Worm (Caenorhabditis elegans) whole organism, mixed stage, embryonic: ENCODE results near the gene ttx-1.

Experiments
- M03D4.4 ChIP-seq: sonication (generic microtip); optimal IDR thresholded peaks from 2 replicates; lab custom pipeline; 2017; ENCODE audit warnings: mild to moderate bottlenecking, missing genetic modification characterization, missing compliant biosample characterization
- bed-3 ChIP-seq: fragments of 200-800 bp; sonication (Bioruptor generic); optimal IDR thresholded peaks from 3 replicates; lab custom pipeline; 2018; ENCODE audit warnings: mild to moderate bottlenecking, missing genetic modification characterization, moderate library complexity, missing compliant biosample characterization
- blmp-1 ChIP-seq: fragments of 150-350 bp; optimal IDR thresholded peaks from 2 replicates; lab custom pipeline; 2014; ENCODE audit warnings: missing biosample characterization, missing genetic modification characterization
- ceh-39 ChIP-seq: fragments of 150-350 bp; optimal IDR thresholded peaks from 2 replicates; lab custom pipeline; 2014; ENCODE audit warnings: missing biosample characterization, missing genetic modification characterization
- ceh-43 ChIP-seq: fragments of 200-800 bp; sonication (Bioruptor generic); optimal IDR thresholded peaks from 2 replicates; lab custom pipeline; 2018; ENCODE audit warnings: mild to moderate bottlenecking, missing genetic modification characterization, moderate library complexity, missing compliant biosample characterization
- ceh-83 ChIP-seq: fragments of 200-800 bp; sonication (Bioruptor generic); optimal IDR thresholded peaks from 2 replicates; lab custom pipeline; 2018; ENCODE audit warnings: mild to moderate bottlenecking, missing genetic modification characterization, missing compliant biosample characterization
- ces-1 ChIP-seq: fragments of 150-350 bp; optimal IDR thresholded peaks from 2 replicates; lab custom pipeline; 2014; ENCODE audit warnings: missing biosample characterization, missing genetic modification reagents, missing genetic modification characterization
- cnd-1 ChIP-seq: fragments of 200-800 bp; sonication (Bioruptor generic); optimal IDR thresholded peaks from 2 replicates; lab custom pipeline; 2018; ENCODE audit warnings: mild to moderate bottlenecking, missing genetic modification characterization, missing compliant biosample characterization
- drap-1 ChIP-seq: fragments of 200-800 bp; sonication (Bioruptor generic); optimal IDR thresholded peaks from 3 replicates; lab custom pipeline; 2018; ENCODE audit warnings: mild to moderate bottlenecking, missing genetic modification characterization, missing compliant biosample characterization
- elt-1 ChIP-seq: sonication (generic microtip); optimal IDR thresholded peaks from 2 replicates; lab custom pipeline; 2017; ENCODE audit warnings: missing genetic modification characterization, mild to moderate bottlenecking, missing compliant biosample characterization, antibody characterized with exemption, moderate library complexity, borderline replicate concordance; ENCODE audit not compliant: insufficient read depth
- elt-3 ChIP-seq: fragments of 150-350 bp; optimal IDR thresholded peaks from 2 replicates; lab custom pipeline; 2014; ENCODE audit warnings: missing biosample characterization, missing genetic modification characterization
- flh-1 ChIP-seq: fragments of 200-800 bp; sonication (Bioruptor generic); optimal IDR thresholded peaks from 2 replicates; lab custom pipeline; 2018; ENCODE audit warnings: mild to moderate bottlenecking, missing genetic modification characterization, moderate library complexity, missing compliant biosample characterization
- ham-2 ChIP-seq: fragments of 200-800 bp; sonication (Bioruptor generic); optimal IDR thresholded peaks from 2 replicates; lab custom pipeline; 2018; ENCODE audit warnings: mild to moderate bottlenecking, missing genetic modification characterization, missing compliant biosample characterization
- hlh-1 ChIP-seq: fragments of 150-350 bp; optimal IDR thresholded peaks from 2 replicates; lab custom pipeline; 2014; ENCODE audit warnings: missing biosample characterization, missing genetic modification reagents, missing genetic modification characterization
- lin-13 ChIP-seq: fragments of 150-350 bp; optimal IDR thresholded peaks from 2 replicates; lab custom pipeline; 2014; ENCODE audit warnings: missing biosample characterization, missing genetic modification characterization
- lin-32 ChIP-seq: fragments of 200-800 bp; sonication (Bioruptor generic); optimal IDR thresholded peaks from 2 replicates; lab custom pipeline; 2018; ENCODE audit warnings: mild to moderate bottlenecking, missing genetic modification characterization, missing compliant biosample characterization
- lsy-2 ChIP-seq: fragments of 150-350 bp; optimal IDR thresholded peaks from 2 replicates; lab custom pipeline; 2014; ENCODE audit warnings: missing biosample characterization, missing genetic modification characterization
- mab-5 ChIP-seq: fragments of 150-350 bp; optimal IDR thresholded peaks from 2 replicates; lab custom pipeline; 2014; ENCODE audit warnings: missing biosample characterization, missing genetic modification characterization
- mep-1 ChIP-seq: fragments of 150-350 bp; optimal IDR thresholded peaks from 2 replicates; lab custom pipeline; 2017; ENCODE audit warnings: missing biosample characterization, missing genetic modification reagents, missing genetic modification characterization, inconsistent platforms
- mls-2 ChIP-seq: sonication (generic microtip); optimal IDR thresholded peaks from 2 replicates; lab custom pipeline; 2016; ENCODE audit warnings: mild to moderate bottlenecking, missing genetic modification characterization, moderate library complexity, missing compliant biosample characterization
- nhr-12 ChIP-seq: fragments of 150-350 bp; optimal IDR thresholded peaks from 2 replicates; lab custom pipeline; 2014; ENCODE audit warnings: missing biosample characterization, missing genetic modification characterization
- nhr-2 ChIP-seq: fragments of 150-350 bp; optimal IDR thresholded peaks from 2 replicates; lab custom pipeline; 2014; ENCODE audit warnings: missing biosample characterization, missing genetic modification characterization
- nhr-237 ChIP-seq: fragments of 150-350 bp; optimal IDR thresholded peaks from 2 replicates; lab custom pipeline; 2014; ENCODE audit warnings: missing biosample characterization, missing genetic modification characterization
- nhr-28 ChIP-seq: fragments of 150-350 bp; optimal IDR thresholded peaks from 2 replicates; lab custom pipeline; 2014; ENCODE audit warnings: missing biosample characterization, missing genetic modification characterization
- nhr-76 ChIP-seq: sonication (generic microtip); optimal IDR thresholded peaks from 2 replicates; lab custom pipeline; 2017; ENCODE audit warnings: missing biosample characterization, missing genetic modification characterization
- pha-4 ChIP-seq: fragments of 150-350 bp; optimal IDR thresholded peaks from 2 replicates; lab custom pipeline; 2018; ENCODE audit warnings: missing biosample characterization, missing genetic modification reagents, missing genetic modification characterization
- sem-2 ChIP-seq: fragments of 200-800 bp; sonication (Bioruptor generic); optimal IDR thresholded peaks from 2 replicates; lab custom pipeline; 2018; ENCODE audit warnings: mild to moderate bottlenecking, missing genetic modification characterization, missing compliant biosample characterization
- snpc-4 ChIP-seq: fragments of 150-350 bp; optimal IDR thresholded peaks from 2 replicates; lab custom pipeline; 2014; ENCODE audit warnings: missing biosample characterization, missing genetic modification characterization
- sptf-1 ChIP-seq: sonication (generic microtip); optimal IDR thresholded peaks from 2 replicates; lab custom pipeline; 2017; ENCODE audit warnings: mild to moderate bottlenecking, missing genetic modification characterization, moderate library complexity, missing compliant biosample characterization
- tbx-8 ChIP-seq: fragments of 200-800 bp; sonication (Bioruptor generic); optimal IDR thresholded peaks from 2 replicates; lab custom pipeline; 2018; ENCODE audit warnings: mild to moderate bottlenecking, missing genetic modification characterization, moderate library complexity, missing compliant biosample characterization
- unc-120 ChIP-seq: sonication (generic microtip); optimal IDR thresholded peaks from 2 replicates; lab custom pipeline; 2017; ENCODE audit warnings: missing genetic modification characterization, missing compliant biosample characterization; ENCODE audit not compliant: poor library complexity, severe bottlenecking
- unc-39 ChIP-seq: fragments of 150-350 bp; optimal IDR thresholded peaks from 2 replicates; lab custom pipeline; 2014; ENCODE audit warnings: missing biosample characterization, missing genetic modification characterization
- unc-62 ChIP-seq: fragments of 150-350 bp; optimal IDR thresholded peaks from 2 replicates; lab custom pipeline; 2014; ENCODE audit warnings: missing biosample characterization, missing genetic modification reagents, missing genetic modification characterization
- zip-8 ChIP-seq: fragments of 150-350 bp; optimal IDR thresholded peaks from 2 replicates; lab custom pipeline; 2014; ENCODE audit warnings: missing biosample characterization, missing genetic modification characterization
- ztf-11 ChIP-seq: fragments of 150-350 bp; optimal IDR thresholded peaks from 2 replicates; lab custom pipeline; 2014; ENCODE audit warnings: missing biosample characterization, missing genetic modification characterization

ttx-1 gene

ce11 chrV:20011654-20012053 is 52.3 kb downstream of the ttx-1 start, which contains the start of gene Y60A3A.21:
Gene Y60A3A.21, plus strand, starts transcription at chrV:20011954.
- no peak for TF ChIP-seq mab-5 (tag; lab: Kevin White, UChicago)
- no peak for TF ChIP-seq lin-13 (tag; lab: Kevin White, UChicago)
- no peak for TF ChIP-seq sem-2 (GFP tag; lab: Kevin White, UChicago)
- TF ChIP-seq elt-3 (tag; lab: Kevin White, UChicago) = no peak
- TF ChIP-seq mep-1 (tag; lab: Kevin White, UChicago) = no peak
- no peak for TF ChIP-seq nhr-28 (tag; lab: Kevin White, UChicago)
- TF ChIP-seq nhr-237 (tag; lab: Kevin White, UChicago) = no peak

ce11 chrV:20011199-20011598 is 52.8 kb downstream of the ttx-1 start:
- peak; percentile 44 for TF ChIP-seq zip-8 (tag; lab: Kevin White, UChicago)
- TF ChIP-seq tbx-8 (GFP tag; lab: Kevin White, UChicago) = no peak
- TF ChIP-seq ceh-39 (tag; lab: Kevin White, UChicago) = no peak
- no peak for TF ChIP-seq sem-2 (GFP tag; lab: Kevin White, UChicago)
- TF ChIP-seq bed-3 (GFP tag; lab: Kevin White, UChicago) = no peak
- TF ChIP-seq unc-39 (tag; lab: Kevin White, UChicago) = no peak
- no peak for TF ChIP-seq elt-1 (tag; lab: Kevin White, UChicago)

- TF ChIP-seq ceh-83 (GFP tag; lab: Kevin White, UChicago) = no peak
- no peak for TF ChIP-seq ham-2
- no peak for TF ChIP-seq ceh-39 (tag; lab: Kevin White, UChicago)
- no peak for TF ChIP-seq flh-1 (GFP tag; lab: Kevin White, UChicago)
- TF ChIP-seq lsy-2 (tag; lab: Kevin White, UChicago) = no peak
- no peak for TF ChIP-seq mls-2 (tag; lab: Kevin White, UChicago)
- TF ChIP-seq nhr-76 (tag; lab: Kevin White, UChicago) = no peak
Measured at ce11 chrV:20007470-20007869, 56.5 kb downstream of the ttx-1 start, which contains the start of gene Y60A3A.23. Gene Y60A3A.23, plus strand, starts transcription at chrV:20007770.

ce11 chrV:20005724-20006132 is 58.2 kb downstream of the ttx-1 start:
- TF ChIP-seq lin-32 (GFP tag; lab: Kevin White, UChicago) (peak; percentile 11), M03D4.4 (no peak), blmp-1 (tag; lab: Kevin White, UChicago) (no peak), elt-3 (tag; lab: Kevin White, UChicago) (no peak), ces-1 (GFP tag; lab: Kevin White, UChicago) (peak; percentile 57), nhr-12 (tag; lab: Kevin White, UChicago) (no peak), nhr-76 (tag; lab: Kevin White, UChicago) (no peak), ham-2 (peak; percentile 92), snpc-4 (tag; lab: Kevin White, UChicago) (no peak), unc-120 (tag; lab: Kevin White, UChicago) (peak; percentile 83), hlh-1 (tag; lab: Kevin White, UChicago) (peak; percentile 84), sem-2 (GFP tag; lab: Kevin White, UChicago) (no peak), pha-4 (tag; lab: Kevin White, UChicago) (peak; percentile 62), sptf-1 (tag; lab: Kevin White, UChicago) (no peak), elt-1 (tag; lab: Kevin White, UChicago) (no peak), cnd-1 (tag; lab: Kevin White, UChicago) (peak; percentile 0), unc-62 (peak; percentile 44), lsy-2 (tag; lab: Kevin White, UChicago) (peak; percentile 18), lin-13 (tag; lab: Kevin White, UChicago) (no peak), bed-3 (GFP tag; lab: Kevin White, UChicago) (no peak), nhr-237 (tag; lab: Kevin White, UChicago) (peak; percentile 19), ceh-43 (GFP tag; lab: Kevin White, UChicago) (no peak), ceh-39 (tag; lab: Kevin White, UChicago) (peak; percentile 15), drap-1 (GFP tag; lab: Kevin White, UChicago) (peak; percentile 85), mep-1 (tag; lab: Kevin White, UChicago) (peak; percentile 50), flh-1 (GFP tag; lab: Kevin White, UChicago) (no peak), ceh-83 (GFP tag; lab: Kevin White, UChicago) (peak; percentile 8), mls-2 (tag; lab: Kevin White, UChicago) (no peak), ztf-11 (no peak), nhr-2 (no peak), mab-5 (tag; lab: Kevin White, UChicago) (no peak), zip-8 (tag; lab: Kevin White, UChicago) (no peak), tbx-8 (GFP tag; lab: Kevin White, UChicago) (no peak), unc-39 (tag; lab: Kevin White, UChicago) (peak; percentile 40), nhr-28 (tag; lab: Kevin White, UChicago) (no peak)
- TF ChIP-seq, all 35 proteins: peak for 15
